Fruit fly (Drosophila melanogaster): ENCODE results near the gene Rad60.

The Rad60 gene

DNA sequence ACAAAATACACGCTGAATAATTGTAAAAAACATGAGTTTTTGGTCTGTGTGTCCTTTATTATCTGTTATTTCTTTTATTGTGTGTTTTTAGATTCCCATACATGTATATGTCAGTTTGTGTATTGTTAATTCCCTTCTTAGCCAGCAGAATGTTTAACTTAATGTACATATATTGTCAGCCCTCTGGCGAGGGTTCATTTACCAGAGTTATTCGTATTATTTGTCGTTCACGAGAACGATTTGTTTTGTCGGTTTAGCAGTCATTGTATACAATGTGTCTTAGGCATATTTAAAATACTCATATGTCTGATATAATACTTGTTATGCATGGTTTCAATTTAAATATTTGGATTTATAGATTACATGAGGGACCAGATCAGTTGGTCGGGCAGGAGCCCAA, 9.3 kb upstream of the Rad60 start:
- TF ChIP-seq CG17801 (GFP tag; optimal IDR thresholded peaks at IDR 0.05; ENCODE audit: partially characterized antibody): no peak

DNA sequence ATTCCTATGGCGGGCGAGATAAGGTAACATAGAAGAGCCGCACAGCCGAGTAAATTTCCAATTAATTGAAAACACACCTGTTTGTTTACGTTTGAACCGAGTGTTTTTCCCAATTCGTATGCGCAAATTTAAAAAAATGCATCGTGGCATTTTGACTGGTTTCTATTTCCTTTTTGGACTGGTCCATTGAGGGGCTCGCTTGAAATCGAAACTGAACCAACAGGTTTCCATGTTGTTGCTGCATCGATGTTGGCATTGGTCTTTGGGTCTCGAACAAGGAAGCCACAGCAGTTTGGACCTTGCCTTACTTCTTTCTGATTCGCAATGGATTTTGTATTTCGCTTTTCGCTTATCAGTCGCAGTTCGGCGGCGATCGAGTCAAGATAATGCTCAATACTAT, 7.2 kb upstream of the Rad60 start:
- no peak for TF ChIP-seq CG17801 (GFP tag; optimal IDR thresholded peaks at IDR 0.05; ENCODE audit: partially characterized antibody)

DNA sequence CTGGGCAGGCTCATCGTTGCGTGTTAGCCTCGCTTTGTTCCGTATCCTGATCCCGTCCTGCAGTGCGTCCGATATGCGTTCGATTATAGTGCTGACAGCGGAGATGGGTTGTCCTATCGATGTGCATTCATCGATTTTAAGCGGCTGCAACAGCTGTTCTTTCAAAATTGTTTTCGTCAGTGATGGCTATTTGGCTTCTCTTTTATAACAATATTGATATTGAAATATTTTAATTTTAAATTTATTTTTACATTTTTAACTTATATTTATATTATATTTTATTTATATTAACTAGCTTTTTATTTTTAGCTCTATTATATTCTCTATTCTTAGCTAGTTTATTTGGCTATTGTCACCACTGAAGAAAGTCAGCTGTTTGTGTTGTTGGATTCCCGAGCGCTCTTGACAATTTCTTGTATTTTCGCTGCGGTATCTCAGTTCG, 6.7 kb upstream of the Rad60 start, which contains the start of the genes wda and Pex11c:
TSS of gene wda (minus strand) at position 102 of the 442 bp plus-strand sequence.
TSS of gene Pex11c (plus strand) at position 380 of the 442 bp plus-strand sequence.
- TF ChIP-seq CG17801 (GFP tag; optimal IDR thresholded peaks at IDR 0.05; ENCODE audit: partially characterized antibody): peak; percentile 82

DNA sequence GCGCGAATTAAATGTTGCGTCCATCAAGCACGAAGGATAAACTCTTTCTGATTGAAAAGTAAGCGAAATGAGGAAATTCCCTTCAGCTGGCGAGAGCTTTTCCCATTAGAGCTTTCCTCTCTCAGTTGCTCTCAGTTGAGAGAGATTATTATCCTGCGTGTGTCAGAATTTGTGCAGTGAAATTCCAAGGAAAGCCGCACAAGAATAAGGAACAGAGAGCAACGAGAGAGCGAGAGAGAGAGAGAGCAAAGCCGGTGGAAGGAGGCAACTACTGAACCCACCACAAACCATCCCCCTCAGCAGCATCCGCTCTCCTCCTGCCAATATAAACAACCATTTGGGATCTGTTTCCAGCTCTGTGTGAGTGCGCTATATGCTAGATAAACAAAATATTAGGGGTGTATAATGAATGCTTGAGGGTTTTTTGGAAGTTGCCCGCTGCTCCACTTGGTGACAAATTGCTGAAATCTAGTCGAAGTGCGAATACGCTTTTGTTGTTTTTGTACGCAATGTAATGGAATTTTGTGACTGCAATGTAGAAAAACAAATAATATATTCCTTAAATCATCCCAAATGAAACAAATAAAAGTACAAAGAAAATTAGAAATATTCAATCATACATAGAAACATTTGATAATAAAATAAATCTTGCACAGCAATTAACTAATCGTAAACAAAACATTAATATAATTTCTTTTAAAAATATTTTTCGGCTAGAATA, 2.3 kb downstream of the Rad60 start, which contains the start of gene CG4467:
TSS of gene CG4467 (minus strand) at position 51 of the 721 bp plus-strand sequence.
- no peak for TF ChIP-seq CG17801 (GFP tag; optimal IDR thresholded peaks at IDR 0.05; ENCODE audit: partially characterized antibody)

DNA sequence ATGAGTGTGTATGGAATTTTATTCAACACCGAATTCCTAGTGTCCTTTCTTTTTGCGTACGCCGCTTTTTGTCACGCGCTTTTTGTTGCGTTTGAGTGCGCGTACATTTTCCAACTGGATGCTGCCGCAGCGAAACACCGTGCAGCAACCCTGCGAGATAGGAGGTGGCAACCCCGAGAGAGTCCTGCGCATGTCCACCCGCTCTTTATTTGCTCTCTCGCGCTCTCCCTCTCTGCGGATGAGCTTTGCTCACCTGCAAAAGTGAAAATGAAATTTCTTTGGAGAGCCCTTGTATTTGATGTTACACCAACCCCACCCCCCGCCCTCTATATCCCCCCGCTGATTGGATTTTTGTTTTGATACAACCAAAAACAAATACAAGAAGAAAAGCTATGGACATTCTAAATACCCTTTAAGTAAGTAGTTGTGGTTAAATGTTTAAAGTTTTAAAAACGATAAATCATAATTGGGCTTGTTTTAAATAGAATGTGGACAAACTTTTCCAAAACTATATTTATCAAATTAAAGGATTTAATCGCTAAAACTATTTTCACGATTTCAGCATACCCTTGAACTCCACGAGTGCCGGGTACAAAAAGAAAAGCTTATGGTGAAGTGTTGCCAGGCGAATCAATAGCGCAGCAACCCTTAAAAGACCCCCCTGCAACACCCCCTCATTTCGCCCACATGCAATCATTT, 11.2 kb downstream of the Rad60 start:
- TF ChIP-seq CG17801 (GFP tag; optimal IDR thresholded peaks at IDR 0.05; ENCODE audit: partially characterized antibody): no peak

DNA sequence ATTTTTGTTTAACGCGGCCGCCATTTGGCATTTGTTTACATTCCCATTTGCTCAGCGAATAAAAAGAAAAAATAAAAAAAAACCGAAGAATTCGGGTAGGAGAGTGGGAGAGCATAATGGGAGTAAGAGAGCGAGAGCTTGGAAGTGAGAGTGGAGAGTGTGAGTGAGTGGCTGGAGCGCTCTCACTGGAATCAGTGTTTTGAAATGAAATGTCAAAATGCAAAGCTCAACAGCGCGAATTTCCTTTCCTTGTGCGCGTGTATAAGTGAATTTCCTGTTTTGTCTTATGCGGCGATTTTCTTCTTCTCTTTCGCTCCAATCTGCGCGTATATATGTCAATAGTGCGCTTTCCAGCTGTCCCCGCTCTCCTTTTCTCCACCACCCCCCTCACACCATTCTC, 12.2 kb downstream of the Rad60 start:
- TF ChIP-seq CG17801 (GFP tag; optimal IDR thresholded peaks at IDR 0.05; ENCODE audit: partially characterized antibody): no peak

DNA sequence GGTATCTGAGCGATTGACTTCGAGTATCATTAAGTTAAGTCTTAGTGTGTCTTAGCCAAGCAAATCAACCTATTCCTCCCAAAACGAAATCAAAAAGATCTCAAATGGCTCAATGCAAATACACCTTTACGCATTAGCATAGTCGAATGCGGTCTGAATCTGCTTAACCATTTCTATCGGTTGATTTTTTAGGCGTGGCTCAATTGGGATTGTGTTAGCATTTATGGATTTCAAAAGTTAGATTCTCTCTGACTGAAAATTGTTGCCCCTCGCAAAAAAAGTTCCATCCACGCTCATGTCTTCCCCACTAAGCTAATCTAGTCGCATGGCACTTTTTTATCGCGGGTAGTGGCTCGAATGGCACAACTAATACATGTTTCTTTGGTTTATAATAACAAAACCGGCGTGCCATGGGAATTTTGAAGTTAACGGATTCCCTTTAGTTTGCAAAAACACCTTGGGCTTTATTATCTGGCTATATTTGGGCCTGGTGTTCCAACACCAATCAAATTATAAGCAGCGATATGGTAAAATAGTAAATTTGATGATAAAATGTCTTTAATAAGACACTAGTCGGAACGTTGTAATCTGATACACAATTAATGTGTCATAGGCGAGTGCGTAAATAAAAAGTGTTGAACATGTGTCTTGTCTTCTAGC, 22.5 kb downstream of the Rad60 start:
- no peak for TF ChIP-seq CG17801 (GFP tag; optimal IDR thresholded peaks at IDR 0.05; ENCODE audit: partially characterized antibody)

DNA sequence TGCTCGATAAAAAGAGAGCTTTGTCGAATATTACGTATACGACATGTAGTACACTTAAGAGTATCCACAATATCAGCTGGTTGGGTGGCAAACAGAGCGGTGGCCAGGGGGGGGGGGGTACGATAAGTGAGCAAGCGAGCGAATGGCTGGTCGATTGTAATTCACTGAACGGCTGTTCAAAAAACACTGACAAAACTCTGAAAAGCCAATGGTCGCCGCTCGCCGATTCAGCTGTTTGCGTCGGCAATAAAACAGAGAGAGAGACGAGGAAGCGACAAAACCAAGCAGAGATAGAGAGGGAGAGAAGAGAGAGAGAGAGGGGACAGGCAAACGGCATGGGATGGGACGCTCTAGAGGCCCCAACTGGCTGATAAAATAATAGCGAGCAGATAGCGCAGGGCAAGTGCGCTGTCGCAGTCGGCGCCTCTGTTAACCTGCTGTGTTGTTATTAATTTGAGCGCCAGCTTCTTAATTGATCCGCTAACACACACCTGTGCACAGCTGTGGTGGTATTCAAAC, 24.7 kb downstream of the Rad60 start, which contains the start of gene cnc:
TSS of gene cnc (minus strand) at position 191 of the 519 bp plus-strand sequence.
- TF ChIP-seq CG17801 (GFP tag; optimal IDR thresholded peaks at IDR 0.05; ENCODE audit: partially characterized antibody): peak; percentile 70

DNA sequence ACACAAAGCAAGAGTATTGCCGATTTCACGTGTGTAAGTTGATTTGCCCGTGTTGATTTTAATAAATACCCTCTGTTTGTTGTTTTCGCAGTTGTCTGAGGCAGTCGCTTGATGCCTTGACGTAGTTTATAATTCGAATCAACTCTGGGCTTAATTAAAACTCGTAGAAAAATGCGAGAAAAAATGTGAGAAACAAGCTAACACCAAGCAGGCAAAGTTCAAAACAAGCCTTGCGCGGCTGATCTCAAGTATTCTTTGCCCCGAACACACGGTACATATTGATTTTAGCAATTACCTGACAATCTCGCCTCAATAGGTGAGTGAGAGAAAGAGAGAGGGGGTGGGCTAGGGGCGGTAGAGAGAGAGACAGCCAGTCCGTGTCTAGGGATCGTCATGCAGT, 26.0 kb downstream of the Rad60 start:
- no peak for TF ChIP-seq CG17801 (GFP tag; optimal IDR thresholded peaks at IDR 0.05; ENCODE audit: partially characterized antibody)

DNA sequence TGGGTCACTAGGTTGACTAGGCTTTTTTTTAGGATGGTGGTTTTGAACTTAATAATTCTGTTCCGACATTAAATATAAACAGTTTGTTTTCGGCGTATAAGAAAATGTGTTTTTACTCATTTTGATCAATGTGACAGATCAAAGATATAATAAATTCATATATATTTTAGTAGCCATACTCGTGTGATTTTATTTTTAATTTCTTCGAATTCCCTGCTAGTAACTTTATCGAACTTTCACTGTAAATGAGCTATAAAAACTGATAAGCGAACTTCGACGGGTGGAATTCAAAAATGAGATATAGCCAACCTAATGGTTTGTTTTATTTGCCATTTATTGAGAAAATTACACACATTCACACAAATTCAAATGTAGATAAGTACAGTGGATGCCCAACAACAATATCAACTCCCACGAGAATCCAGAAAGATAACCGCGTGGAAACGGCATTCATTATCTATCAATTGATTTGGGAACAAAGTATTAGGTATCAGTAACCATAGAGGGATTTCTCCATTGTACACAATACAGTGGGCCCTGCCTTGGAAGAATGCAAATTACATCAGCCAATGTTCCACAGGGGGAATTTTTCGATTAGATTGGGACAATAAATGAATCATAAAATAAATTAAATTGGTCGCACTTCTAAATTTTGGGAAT, 28.0 kb downstream of the Rad60 start:
- TF ChIP-seq CG17801 (GFP tag; optimal IDR thresholded peaks at IDR 0.05; ENCODE audit: partially characterized antibody): no peak

DNA sequence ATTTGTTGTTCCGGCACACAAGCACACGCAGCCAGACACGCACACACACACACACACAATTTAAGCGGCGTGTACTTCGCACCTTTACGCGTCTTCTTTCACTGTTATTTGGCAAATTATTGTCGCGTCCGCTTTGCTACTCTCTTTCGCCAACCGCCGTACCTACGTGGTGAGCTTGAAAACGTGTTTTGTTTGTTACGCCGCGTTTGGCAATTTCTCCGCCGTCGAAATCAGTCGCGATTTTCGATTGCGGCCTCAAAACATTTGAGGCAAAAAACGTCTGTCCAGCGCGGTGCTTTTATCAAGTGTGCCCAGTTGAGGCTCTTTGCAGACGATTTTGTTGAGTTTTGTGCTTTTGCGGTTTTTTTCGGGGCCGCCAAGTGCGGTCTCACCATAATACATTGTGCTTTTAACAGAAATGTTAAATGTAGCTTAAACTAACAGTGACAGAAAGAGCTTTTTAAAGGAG, 29.6 kb downstream of the Rad60 start:
- TF ChIP-seq CG17801 (GFP tag; optimal IDR thresholded peaks at IDR 0.05; ENCODE audit: partially characterized antibody): peak; percentile 76

DNA sequence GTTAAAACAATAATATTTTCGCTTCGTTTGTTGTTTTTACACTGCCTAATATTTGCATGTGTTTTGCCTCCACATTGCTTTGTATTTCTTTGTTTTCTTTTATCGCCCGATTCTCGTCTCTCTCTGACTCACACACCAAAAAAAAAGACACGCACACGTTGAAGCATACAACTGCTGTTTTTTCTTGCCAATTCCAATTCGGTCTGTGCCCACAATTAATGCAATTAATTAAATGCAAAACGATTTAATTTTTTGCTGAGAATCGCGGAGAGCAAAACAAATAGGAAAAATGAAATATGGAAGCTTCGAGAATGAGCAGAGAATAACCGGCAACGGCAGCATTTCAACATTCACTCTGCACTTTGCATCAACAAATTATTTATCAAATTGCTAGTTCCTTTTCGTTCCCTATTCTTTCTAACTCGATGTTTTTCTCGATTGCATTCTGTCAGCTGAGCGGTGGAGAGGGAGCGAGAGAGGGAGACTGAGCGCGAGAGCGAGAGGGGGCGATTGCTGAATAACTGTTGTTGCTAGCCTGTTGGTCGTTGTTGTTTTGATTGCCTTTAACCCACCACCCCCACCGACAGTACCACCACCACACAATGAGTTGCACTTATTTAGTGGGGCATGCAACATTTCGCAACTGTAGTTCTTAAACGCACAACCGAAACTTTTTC, 30.1 kb downstream of the Rad60 start:
- TF ChIP-seq CG17801 (GFP tag; optimal IDR thresholded peaks at IDR 0.05; ENCODE audit: partially characterized antibody): no peak

DNA sequence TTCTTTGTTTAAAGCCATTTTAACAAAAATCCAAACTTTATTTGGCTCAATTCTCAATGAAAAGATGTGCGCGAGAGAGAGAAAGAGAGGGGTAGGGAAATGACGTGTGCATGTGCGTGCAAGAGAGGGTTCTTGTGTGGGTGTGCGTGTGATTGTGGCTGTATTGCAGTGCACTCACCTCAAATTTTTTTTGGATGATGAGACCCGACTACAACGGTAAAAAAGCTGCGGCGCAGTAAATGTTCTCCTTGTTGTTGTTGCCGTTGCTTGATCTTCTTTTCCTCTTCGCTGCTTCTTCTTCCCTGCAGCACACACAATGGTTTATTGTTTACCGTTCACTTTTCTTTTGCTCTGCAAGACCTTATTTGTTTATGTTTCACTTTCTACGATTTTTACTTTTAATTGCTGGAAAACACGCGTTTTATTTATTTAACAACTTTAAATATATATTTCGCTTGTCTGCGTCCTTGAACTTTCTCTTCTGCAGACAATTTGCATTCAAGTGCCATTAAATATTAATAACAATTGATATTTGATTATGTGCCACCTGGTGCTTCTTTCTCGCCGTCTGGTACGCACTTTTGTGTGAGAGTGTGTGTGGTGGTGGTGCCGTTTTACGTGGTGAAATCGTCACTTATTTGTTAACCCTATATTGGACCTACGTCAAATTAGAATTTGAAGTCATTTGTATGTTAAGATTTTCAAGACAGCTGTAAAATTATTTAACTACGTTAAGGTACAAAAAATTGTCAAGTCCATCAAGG, 30.9 kb downstream of the Rad60 start:
- TF ChIP-seq CG17801 (GFP tag; optimal IDR thresholded peaks at IDR 0.05; ENCODE audit: partially characterized antibody): no peak
